Fruit fly (Drosophila melanogaster): ENCODE data around the gene Smyd5.

Smyd5 gene

DNA sequence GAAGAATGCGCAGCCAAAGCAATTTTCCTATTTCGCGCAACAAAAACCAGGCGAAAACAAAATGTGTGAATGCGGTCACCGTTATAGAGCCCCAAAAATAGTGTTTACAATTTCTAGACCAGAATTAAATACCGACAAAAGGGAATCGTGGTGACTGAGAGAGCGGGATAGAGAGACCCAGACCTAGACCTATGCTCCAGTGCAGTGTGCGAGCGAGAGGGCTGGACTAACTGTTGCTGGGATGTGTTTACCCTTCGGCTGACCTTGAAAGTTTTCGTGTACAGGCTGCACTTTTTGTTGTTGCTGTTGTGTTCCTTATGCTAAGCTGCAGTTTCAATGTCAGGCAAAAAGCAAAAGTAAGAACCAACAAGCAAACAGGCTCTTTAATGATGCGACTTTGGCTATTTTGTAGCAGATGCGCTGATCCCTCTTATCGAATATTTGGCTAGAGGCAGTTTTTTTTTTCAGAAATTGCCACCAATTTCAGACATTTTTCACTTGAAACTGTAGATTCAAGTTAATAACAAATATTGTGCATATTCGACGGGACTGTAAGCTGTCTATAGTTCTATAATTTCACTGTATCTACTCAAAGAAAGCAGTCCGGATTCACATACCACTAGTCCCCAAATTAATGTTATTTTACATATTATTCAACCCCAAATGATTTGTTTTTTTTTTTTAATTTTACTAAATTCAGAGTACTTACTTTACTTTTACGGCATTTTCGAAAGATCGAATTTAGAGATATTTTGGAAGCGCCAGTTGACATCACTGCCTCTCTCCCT lies 31.8 kb downstream of the Smyd5 start (continued):
- TF ChIP-seq chn (GFP tag; optimal IDR thresholded peaks at IDR 0.05) = peak; percentile 20
- TF ChIP-seq Lpt (GFP tag; optimal IDR thresholded peaks at IDR 0.05) = no peak
- no peak for TF ChIP-seq shn (GFP tag; optimal IDR thresholded peaks at IDR 0.05)
- TF ChIP-seq p53 (GFP tag; optimal IDR thresholded peaks at IDR 0.05) = no peak
- TF ChIP-seq CG2889 (GFP tag; IDR thresholded peaks at IDR 0.05) = no peak
- no peak for TF ChIP-seq CG18764 (GFP tag; optimal IDR thresholded peaks at IDR 0.05)
- no peak for TF ChIP-seq CG11085 (GFP tag; IDR thresholded peaks at IDR 0.05)
- no peak for TF ChIP-seq CG8944 (GFP tag; optimal IDR thresholded peaks at IDR 0.05)
- no peak for TF ChIP-seq Hr39 (optimal IDR thresholded peaks at IDR 0.05)
- no peak for TF ChIP-seq CG7372 (GFP tag; IDR thresholded peaks at IDR 0.05)
- TF ChIP-seq Bdp1 (GFP tag; optimal IDR thresholded peaks at IDR 0.05) = no peak
- TF ChIP-seq hbn (GFP tag; IDR thresholded peaks at IDR 0.05; ENCODE audit: partially characterized antibody) = no peak
- no peak for TF ChIP-seq CG6254 (GFP tag; optimal IDR thresholded peaks at IDR 0.05)
- TF ChIP-seq CG1832 (GFP tag; optimal IDR thresholded peaks at IDR 0.05) = peak; percentile 28
- TF ChIP-seq vnd (GFP tag; IDR thresholded peaks at IDR 0.05; ENCODE audit: partially characterized antibody) = no peak
- TF ChIP-seq CG14710 (tag; optimal IDR thresholded peaks at IDR 0.05) = peak; percentile 49
- 0 out of 2 replicates have a peak, but pooled peaks have one; percentile 18 for TF ChIP-seq CG3847 (GFP tag; IDR thresholded peaks at IDR 0.05)
- no peak for TF ChIP-seq CG31365 (tag; optimal IDR thresholded peaks at IDR 0.05)
- TF ChIP-seq rib (GFP tag; IDR thresholded peaks at IDR 0.05) = peak; percentile 22; the same call in 1 of the 2 replicates
- no peak for TF ChIP-seq Camta (GFP tag; optimal IDR thresholded peaks at IDR 0.05)
- TF ChIP-seq Atf3 (GFP tag; optimal IDR thresholded peaks at IDR 0.05) = no peak
- no peak for TF ChIP-seq Atf6 (GFP tag; IDR thresholded peaks at IDR 0.05)
- TF ChIP-seq Bteb2 (GFP tag; optimal IDR thresholded peaks at IDR 0.05) = no peak
- TF ChIP-seq z (GFP tag; IDR thresholded peaks at IDR 0.05) = no peak
- TF ChIP-seq CG11398 (GFP tag; optimal IDR thresholded peaks at IDR 0.05) = no peak
- no peak for TF ChIP-seq ranshi (GFP tag; IDR thresholded peaks at IDR 0.05)
- no peak for TF ChIP-seq klu (GFP tag; IDR thresholded peaks at IDR 0.05)
- no peak for TF ChIP-seq Dref (GFP tag; IDR thresholded peaks at IDR 0.05)
- TF ChIP-seq gsb-n (tag; optimal IDR thresholded peaks at IDR 0.05) = no peak
- TF ChIP-seq Trl (optimal IDR thresholded peaks at IDR 0.05) = no peak
- TF ChIP-seq Trl (GFP tag; optimal IDR thresholded peaks at IDR 0.05) = no peak
- TF ChIP-seq pzg (GFP tag; optimal IDR thresholded peaks at IDR 0.05) = no peak
- no peak for TF ChIP-seq maf-S (GFP tag; optimal IDR thresholded peaks at IDR 0.05)
- TF ChIP-seq dpn (GFP tag; optimal IDR thresholded peaks at IDR 0.05) = peak; percentile 9 to 12
- TF ChIP-seq CG5953 (GFP tag; IDR thresholded peaks at IDR 0.05) = no peak
- peak; percentile 23 for TF ChIP-seq Atf-2 (GFP tag; optimal IDR thresholded peaks at IDR 0.05)
- TF ChIP-seq CG4854 (GFP tag; optimal IDR thresholded peaks at IDR 0.05) = no peak
- TF ChIP-seq emc (GFP tag; optimal IDR thresholded peaks at IDR 0.05) = no peak
- no peak for TF ChIP-seq mirr (GFP tag; optimal IDR thresholded peaks at IDR 0.05)
- TF ChIP-seq CG11456 (GFP tag; IDR thresholded peaks at IDR 0.05) = no peak
- no peak for TF ChIP-seq CG14441 (GFP tag; IDR thresholded peaks at IDR 0.05)
- TF ChIP-seq C15 (GFP tag; IDR thresholded peaks at IDR 0.05) = no peak
- TF ChIP-seq nerfin-1 (tag; optimal IDR thresholded peaks at IDR 0.05) = no peak
- no peak for TF ChIP-seq gcm2 (GFP tag; optimal IDR thresholded peaks at IDR 0.05)
- no peak for TF ChIP-seq HLH4C (GFP tag; IDR thresholded peaks at IDR 0.05; ENCODE audit: partially characterized antibody)
- TF ChIP-seq CG15073 (GFP tag; optimal IDR thresholded peaks at IDR 0.05) = no peak
- no peak for TF ChIP-seq Ets97D (GFP tag; optimal IDR thresholded peaks at IDR 0.05)
- TF ChIP-seq stwl (tag; optimal IDR thresholded peaks at IDR 0.05) = no peak
- TF ChIP-seq prd (optimal IDR thresholded peaks at IDR 0.05) = no peak
- peak; percentile 48; the same call in 2 of the 3 replicates for TF ChIP-seq prd (GFP tag; IDR thresholded peaks at IDR 0.05)
- no peak for TF ChIP-seq CG4707 (GFP tag; optimal IDR thresholded peaks at IDR 0.05)
- peak; percentile 9 for TF ChIP-seq CG17359 (tag; optimal IDR thresholded peaks at IDR 0.05)
